Fruit fly (Drosophila melanogaster) whole organism, embryonic: ENCODE measurements around the gene PK1-R.
A peak's percentile ranks its signal among the peaks of the same experiment; 100 is the strongest.

Experiments used
- CG10565 ChIP-seq: fragments of 200-800 bp; sonication (Bioruptor generic); optimal IDR thresholded peaks from 3 replicates; lab custom pipeline; 2016; ENCODE audit warnings: missing biosample characterization, mild to moderate bottlenecking, missing genetic modification characterization
- CG14441 ChIP-seq: fragments of 200-800 bp; sonication (Bioruptor generic); IDR thresholded peaks from 2 replicates; pipeline ENCODE4 v1.3.6; 2022; ENCODE audit warnings: missing biosample characterization, missing genetic modification characterization
- CG1603 ChIP-seq: fragments of 200-800 bp; sonication (Bioruptor generic); optimal IDR thresholded peaks from 2 replicates; lab custom pipeline; 2019; ENCODE audit warnings: missing biosample characterization, mild to moderate bottlenecking, missing genetic modification characterization, moderate library complexity
- CG16815 ChIP-seq: fragments of 200-800 bp; sonication (Bioruptor generic); optimal IDR thresholded peaks from 3 replicates; lab custom pipeline; 2017; ENCODE audit warnings: missing biosample characterization, mild to moderate bottlenecking, missing genetic modification characterization
- CG17612 ChIP-seq: fragments of 200-800 bp; sonication (Bioruptor generic); IDR thresholded peaks from 2 replicates; pipeline ENCODE4 v1.3.6; 2022; ENCODE audit warnings: missing biosample characterization, missing genetic modification characterization
- CG18764 ChIP-seq: fragments of 200-800 bp; sonication (Bioruptor generic); optimal IDR thresholded peaks from 3 replicates; lab custom pipeline; 2016; ENCODE audit warnings: missing biosample characterization, missing genetic modification characterization
- CG2199 ChIP-seq: fragments of 200-800 bp; sonication (Bioruptor generic); IDR thresholded peaks from 3 replicates; pipeline ENCODE4 v1.3.6; 2022; ENCODE audit warnings: missing biosample characterization, missing genetic modification characterization
- CG2202 ChIP-seq: fragments of 200-800 bp; sonication (Bioruptor generic); optimal IDR thresholded peaks from 2 replicates; lab custom pipeline; 2018; ENCODE audit warnings: missing biosample characterization, mild to moderate bottlenecking, missing genetic modification characterization
- CG2678 ChIP-seq: fragments of 200-800 bp; sonication (Bioruptor generic); optimal IDR thresholded peaks from 3 replicates; lab custom pipeline; 2019; ENCODE audit warnings: missing biosample characterization, mild to moderate bottlenecking, missing genetic modification characterization, moderate library complexity
- CG30403 ChIP-seq: fragments of 200-800 bp; sonication (Bioruptor generic); optimal IDR thresholded peaks from 3 replicates; lab custom pipeline; 2016; ENCODE audit warnings: missing biosample characterization, missing genetic modification characterization
- CG31388 ChIP-seq: fragments of 200-800 bp; sonication (Bioruptor generic); optimal IDR thresholded peaks from 2 replicates; lab custom pipeline; 2016; ENCODE audit warnings: missing biosample characterization, missing genetic modification characterization
- CG31441 ChIP-seq: fragments of 200-800 bp; sonication (Bioruptor generic); IDR thresholded peaks from 2 replicates; pipeline ENCODE4 v1.3.6; 2022; ENCODE audit warnings: missing biosample characterization, missing genetic modification characterization
- CG32532 ChIP-seq: fragments of 200-800 bp; sonication (Bioruptor generic); IDR thresholded peaks from 2 replicates; pipeline ENCODE4 v1.3.6; 2022; ENCODE audit warnings: missing biosample characterization, missing genetic modification characterization
- CG34224 ChIP-seq: fragments of 200-800 bp; sonication (Bioruptor generic); IDR thresholded peaks from 3 replicates; pipeline ENCODE4 v1.3.6; 2022; ENCODE audit warnings: missing biosample characterization, missing genetic modification characterization; ENCODE audit not compliant: partially characterized antibody
- CG34376 ChIP-seq: fragments of 200-800 bp; sonication (Bioruptor generic); optimal IDR thresholded peaks from 2 replicates; lab custom pipeline; 2018; ENCODE audit warnings: missing biosample characterization, mild to moderate bottlenecking, missing genetic modification characterization
- CG4730 ChIP-seq: fragments of 200-800 bp; sonication (Bioruptor generic); IDR thresholded peaks from 2 replicates; pipeline ENCODE4 v1.3.6; 2022; ENCODE audit warnings: missing biosample characterization, missing genetic modification characterization
- CG4854 ChIP-seq: fragments of 200-800 bp; sonication (Bioruptor generic); optimal IDR thresholded peaks from 2 replicates; lab custom pipeline; 2016; ENCODE audit warnings: missing biosample characterization, missing genetic modification characterization, inconsistent platforms
- CG7556 ChIP-seq: fragments of 200-800 bp; sonication (Bioruptor generic); optimal IDR thresholded peaks from 2 replicates; lab custom pipeline; 2017; ENCODE audit warnings: missing biosample characterization, mild to moderate bottlenecking, missing genetic modification characterization
- CG7839 ChIP-seq: fragments of 200-800 bp; sonication (Bioruptor generic); optimal IDR thresholded peaks from 3 replicates; lab custom pipeline; 2018; ENCODE audit warnings: missing biosample characterization, mild to moderate bottlenecking, missing genetic modification characterization, moderate library complexity
- CG8089 ChIP-seq: fragments of 200-800 bp; sonication (Bioruptor generic); optimal IDR thresholded peaks from 3 replicates; lab custom pipeline; 2016; ENCODE audit warnings: missing biosample characterization, missing genetic modification characterization
- CG8478 ChIP-seq: fragments of >200 bp; optimal IDR thresholded peaks from 2 replicates; lab custom pipeline; 2018
- CG8765 ChIP-seq: fragments of 200-800 bp; sonication (Bioruptor generic); IDR thresholded peaks from 2 replicates; pipeline ENCODE4 v1.3.6; 2022; ENCODE audit warnings: missing biosample characterization, missing genetic modification characterization
- CG9727 ChIP-seq: fragments of 200-800 bp; sonication (Bioruptor generic); optimal IDR thresholded peaks from 3 replicates; lab custom pipeline; 2017; ENCODE audit warnings: missing biosample characterization, mild to moderate bottlenecking, missing genetic modification characterization
- CG9876 ChIP-seq: fragments of 200-800 bp; sonication (Bioruptor generic); optimal IDR thresholded peaks from 2 replicates; lab custom pipeline; 2016; ENCODE audit warnings: missing biosample characterization, missing genetic modification characterization
- CHES-1-like ChIP-seq: fragments of 200-800 bp; sonication (Bioruptor generic); optimal IDR thresholded peaks from 2 replicates; lab custom pipeline; 2016; ENCODE audit warnings: missing biosample characterization, missing genetic modification characterization
- CkIIα-i1 ChIP-seq: fragments of 200-800 bp; sonication (Bioruptor generic); IDR thresholded peaks from 2 replicates; pipeline ENCODE4 v1.3.6; 2022; ENCODE audit warnings: missing biosample characterization, missing genetic modification characterization
- Ets97D ChIP-seq: fragments of 200-800 bp; sonication (Bioruptor generic); optimal IDR thresholded peaks from 3 replicates; lab custom pipeline; 2016; ENCODE audit warnings: missing biosample characterization, missing genetic modification characterization
- Fer2 ChIP-seq: fragments of 200-800 bp; sonication (Bioruptor generic); optimal IDR thresholded peaks from 2 replicates; lab custom pipeline; 2018; ENCODE audit warnings: missing biosample characterization, mild to moderate bottlenecking, missing genetic modification characterization, moderate library complexity
- Gug ChIP-seq: fragments of 200-800 bp; sonication (Bioruptor generic); IDR thresholded peaks from 4 replicates; pipeline ENCODE4 v1.3.6; 2022; ENCODE audit warnings: missing biosample characterization, missing genetic modification characterization
- H2.0 ChIP-seq: fragments of 200-800 bp; sonication (Bioruptor generic); IDR thresholded peaks from 2 replicates; pipeline ENCODE4 v1.3.6; 2022; ENCODE audit warnings: missing biosample characterization, missing genetic modification characterization
- HLHmδ ChIP-seq: fragments of 200-800 bp; sonication (Bioruptor generic); optimal IDR thresholded peaks from 2 replicates; lab custom pipeline; 2018; ENCODE audit warnings: missing biosample characterization, mild to moderate bottlenecking, missing genetic modification characterization, moderate library complexity
- Sox100B ChIP-seq: fragments of 200-800 bp; sonication (Bioruptor generic); optimal IDR thresholded peaks from 3 replicates; lab custom pipeline; 2018; ENCODE audit warnings: missing biosample characterization, mild to moderate bottlenecking, missing genetic modification characterization
- Sox102F ChIP-seq: fragments of 200-800 bp; sonication (Bioruptor generic); optimal IDR thresholded peaks from 2 replicates; lab custom pipeline; 2018; ENCODE audit warnings: missing biosample characterization, mild to moderate bottlenecking, missing genetic modification characterization, moderate library complexity
- bbx ChIP-seq: fragments of 200-800 bp; sonication (Bioruptor generic); IDR thresholded peaks from 2 replicates; pipeline ENCODE4 v1.3.6; 2022; ENCODE audit warnings: missing biosample characterization, missing genetic modification characterization; ENCODE audit not compliant: partially characterized antibody
- bowl ChIP-seq: fragments of 200-800 bp; sonication (Bioruptor generic); IDR thresholded peaks from 2 replicates; pipeline ENCODE4 v1.3.6; 2022; ENCODE audit warnings: missing biosample characterization, missing genetic modification characterization
- crc ChIP-seq: fragments of 200-800 bp; sonication (Bioruptor generic); optimal IDR thresholded peaks from 2 replicates; lab custom pipeline; 2016; ENCODE audit warnings: missing biosample characterization, missing genetic modification characterization
- croc ChIP-seq: fragments of 200-800 bp; sonication (Bioruptor generic); conservative IDR thresholded peaks from 3 replicates; pipeline ENCODE4 v1.3.6; 2022; ENCODE audit warnings: missing biosample characterization, missing genetic modification characterization
- cwo ChIP-seq: fragments of 200-800 bp; sonication (Bioruptor generic); optimal IDR thresholded peaks from 3 replicates; lab custom pipeline; 2017; ENCODE audit warnings: missing biosample characterization, missing genetic modification characterization, mild to moderate bottlenecking, moderate library complexity, missing genetic modification reagents
- gt ChIP-seq: fragments of 200-800 bp; sonication (Bioruptor generic); IDR thresholded peaks from 2 replicates; pipeline ENCODE4 v1.3.6; 2022; ENCODE audit warnings: missing biosample characterization, missing genetic modification characterization
- lbe ChIP-seq: fragments of 200-800 bp; sonication (Bioruptor generic); optimal IDR thresholded peaks from 2 replicates; lab custom pipeline; 2016; ENCODE audit warnings: missing biosample characterization, mild to moderate bottlenecking, missing genetic modification characterization
- mam ChIP-seq: fragments of 200-800 bp; sonication (Bioruptor generic); optimal IDR thresholded peaks from 3 replicates; lab custom pipeline; 2016; ENCODE audit warnings: missing biosample characterization, missing genetic modification characterization
- nerfin-2 ChIP-seq: fragments of 200-800 bp; sonication (Bioruptor generic); IDR thresholded peaks from 2 replicates; pipeline ENCODE4 v1.3.6; 2022; ENCODE audit warnings: missing biosample characterization, missing genetic modification characterization; ENCODE audit not compliant: partially characterized antibody
- oc ChIP-seq: fragments of 200-800 bp; sonication (Bioruptor generic); optimal IDR thresholded peaks from 2 replicates; lab custom pipeline; 2018; ENCODE audit warnings: missing biosample characterization, mild to moderate bottlenecking, missing genetic modification characterization, moderate library complexity
- org-1 ChIP-seq: fragments of 200-800 bp; sonication (Bioruptor generic); optimal IDR thresholded peaks from 2 replicates; lab custom pipeline; 2017; ENCODE audit warnings: missing biosample characterization, missing genetic modification characterization
- pb ChIP-seq: fragments of 200-800 bp; sonication (Bioruptor generic); optimal IDR thresholded peaks from 3 replicates; lab custom pipeline; 2016; ENCODE audit warnings: missing biosample characterization, missing genetic modification characterization
- pfk ChIP-seq: fragments of 200-800 bp; sonication (Bioruptor generic); optimal IDR thresholded peaks from 2 replicates; lab custom pipeline; 2018; ENCODE audit warnings: missing biosample characterization, mild to moderate bottlenecking, missing genetic modification characterization, moderate library complexity
- prd ChIP-seq, 3 experiments: fragments of >200 bp in 2 of 3; fragments of 200-800 bp in 1 of 3; sonication (Bioruptor generic) in 1 of 3; optimal IDR thresholded peaks in 2 of 3; IDR thresholded peaks in 1 of 3; 2 replicates in 2 of 3; 3 replicates in 1 of 3; pipeline versions ENCODE4 v1.3.6 to Lab custom; 2017 to 2022; ENCODE audit warnings: missing biosample characterization in 1 of 3, missing genetic modification characterization in 1 of 3
- row ChIP-seq: fragments of 200-800 bp; sonication (Bioruptor generic); IDR thresholded peaks from 3 replicates; pipeline ENCODE4 v1.3.6; 2022; ENCODE audit warnings: missing biosample characterization, missing genetic modification characterization
- salm ChIP-seq: fragments of 200-800 bp; sonication (Bioruptor generic); optimal IDR thresholded peaks from 2 replicates; lab custom pipeline; 2018; ENCODE audit warnings: missing biosample characterization, mild to moderate bottlenecking, missing genetic modification characterization
- sima ChIP-seq: fragments of 200-800 bp; sonication (Bioruptor generic); optimal IDR thresholded peaks from 2 replicates; lab custom pipeline; 2016; ENCODE audit warnings: missing biosample characterization, missing genetic modification characterization
- tx ChIP-seq: fragments of 200-800 bp; sonication (Bioruptor generic); optimal IDR thresholded peaks from 2 replicates; lab custom pipeline; 2016; ENCODE audit warnings: missing biosample characterization, missing genetic modification characterization

PK1-R gene

DNA sequence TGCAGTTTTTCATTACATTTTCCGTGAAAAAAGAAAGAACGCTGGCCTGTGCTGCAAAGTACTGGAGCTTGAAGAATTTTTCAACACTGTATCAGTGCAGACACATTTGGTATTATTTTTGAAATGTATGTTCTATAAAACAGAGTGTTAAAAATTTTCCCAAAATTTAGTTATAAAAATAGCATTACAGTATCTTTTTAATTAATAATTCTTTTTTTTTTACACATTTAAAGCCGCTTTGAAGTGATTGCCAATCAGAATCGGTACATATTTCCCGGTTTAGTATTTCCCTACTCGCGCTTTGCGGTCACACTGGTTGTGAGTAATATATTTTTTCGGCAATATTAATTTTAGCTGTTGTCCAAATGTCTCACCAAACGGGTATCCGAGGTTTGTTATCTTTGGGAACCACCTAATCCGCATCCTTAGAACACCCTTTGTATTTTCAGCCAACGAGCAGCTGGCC is 19.5 kb upstream of the PK1-R start, which contains the start of the genes Abi and twf (continued):
- TF ChIP-seq CG17612 (GFP tag; lab: Robert Waterston, UW) = no peak
- TF ChIP-seq croc (GFP tag; lab: Robert Waterston, UW) = no peak; the same call in 2 of the 3 replicates
- TF ChIP-seq CG8478 (lab: Kevin White, UChicago) = no peak
- TF ChIP-seq CHES-1-like = peak; percentile 4
- peak; percentile 52 for TF ChIP-seq H2.0
- no peak for TF ChIP-seq pfk (GFP tag; lab: Kevin White, UChicago)
- no peak for TF ChIP-seq sima (GFP tag; lab: Kevin White, UChicago)
- peak; percentile 73 for TF ChIP-seq mam (GFP tag; lab: Kevin White, UChicago)
- peak; percentile 16 for TF ChIP-seq CG8089
- TF ChIP-seq cwo = peak; percentile 21
- TF ChIP-seq CG16815 (GFP tag; lab: Kevin White, UChicago) = peak; percentile 43
- peak; percentile 22 for TF ChIP-seq CG2202
- peak; percentile 60 for TF ChIP-seq tx
- TF ChIP-seq CG34224 (GFP tag; lab: Robert Waterston, UW) = 0 out of 3 replicates have a peak, but pooled peaks have one; percentile 10
- peak; percentile 7 for TF ChIP-seq CG31388 (GFP tag; lab: Kevin White, UChicago)
- no peak for TF ChIP-seq CG2678 (tag; lab: Kevin White, UChicago)
- peak; percentile 62 for TF ChIP-seq CG7839 (tag; lab: Kevin White, UChicago)
- TF ChIP-seq CG10565 (GFP tag; lab: Kevin White, UChicago) = no peak
- TF ChIP-seq bbx (GFP tag; lab: Robert Waterston, UW) = no peak
- TF ChIP-seq crc (GFP tag; lab: Kevin White, UChicago) = no peak
- peak; percentile 53 for TF ChIP-seq Sox100B (GFP tag; lab: Kevin White, UChicago)
- peak; percentile 66 for TF ChIP-seq CG9727 (GFP tag; lab: Kevin White, UChicago)
- peak; percentile 35 for TF ChIP-seq Fer2 (tag; lab: Kevin White, UChicago)
- peak; percentile 56 for TF ChIP-seq CG34376 (GFP tag; lab: Kevin White, UChicago)
- no peak for TF ChIP-seq CG9876 (GFP tag; lab: Kevin White, UChicago)
- no peak for TF ChIP-seq CG4730
- TF ChIP-seq CG2199 (GFP tag; lab: Robert Waterston, UW) = no peak
- TF ChIP-seq CG32532 (GFP tag; lab: Robert Waterston, UW) = peak; percentile 59
- TF ChIP-seq CG7556 = peak; percentile 50
- peak; percentile 71 for TF ChIP-seq CG31441 (GFP tag; lab: Robert Waterston, UW)
- no peak for TF ChIP-seq HLHmδ (GFP tag; lab: Kevin White, UChicago)
- no peak for TF ChIP-seq prd (optimal IDR thresholded peaks at IDR 0.05; lab: Kevin White, UChicago)
- peak; percentile 76 for TF ChIP-seq prd (GFP tag; IDR thresholded peaks at IDR 0.05; lab: Robert Waterston, UW)
- TF ChIP-seq CkIIα-i1 = no peak
- no peak for TF ChIP-seq CG8765 (GFP tag; lab: Robert Waterston, UW)
- TF ChIP-seq pb (GFP tag; lab: Kevin White, UChicago) = no peak
- no peak for TF ChIP-seq CG1603 (tag; lab: Kevin White, UChicago)
- no peak for TF ChIP-seq gt (GFP tag; lab: Robert Waterston, UW)
- 0 out of 2 replicates have a peak, but pooled peaks have one; percentile 34 for TF ChIP-seq nerfin-2 (GFP tag; lab: Robert Waterston, UW)
- TF ChIP-seq CG30403 (GFP tag; lab: Kevin White, UChicago) = peak; percentile 90
- no peak for TF ChIP-seq org-1 (GFP tag; lab: Kevin White, UChicago)
- TF ChIP-seq Ets97D (GFP tag; lab: Kevin White, UChicago) = peak; percentile 63
- peak; percentile 15 for TF ChIP-seq salm (tag; lab: Kevin White, UChicago)
- peak; percentile 82 for TF ChIP-seq row (GFP tag; lab: Robert Waterston, UW)
- peak; percentile 18; the same call in 1 of the 4 replicates for TF ChIP-seq Gug
- peak; percentile 51 for TF ChIP-seq CG18764
- TF ChIP-seq CG14441 = peak; percentile 49; the same call in 1 of the 2 replicates
- no peak for TF ChIP-seq oc (tag; lab: Kevin White, UChicago)
- TF ChIP-seq bowl = no peak
- TF ChIP-seq CG4854 (GFP tag; lab: Kevin White, UChicago) = peak; percentile 35
- peak; percentile 63 for TF ChIP-seq Sox102F (GFP tag; lab: Kevin White, UChicago)
- TF ChIP-seq lbe = peak; percentile 73
